Worm (Caenorhabditis elegans) whole organism, L2 larva: ENCODE measurements around the gene C27H5.6.

Experiments used
- C34F6.9 ChIP-seq: fragments of 150-350 bp; optimal IDR thresholded peaks from 2 replicates; lab custom pipeline; 2014; ENCODE audit warnings: missing biosample characterization, missing genetic modification characterization
- R02D3.7 ChIP-seq: fragments of 150-350 bp; optimal IDR thresholded peaks from 2 replicates; lab custom pipeline; 2014; ENCODE audit warnings: missing biosample characterization, missing genetic modification characterization
- Y55F3AM.14 ChIP-seq: fragments of 200-800 bp; sonication (Bioruptor generic); optimal IDR thresholded peaks from 2 replicates; lab custom pipeline; 2018; ENCODE audit warnings: mild to moderate bottlenecking, missing genetic modification characterization, missing compliant biosample characterization
- ZK546.5 ChIP-seq: sonication (generic microtip); optimal IDR thresholded peaks from 2 replicates; lab custom pipeline; 2017; ENCODE audit warnings: missing biosample characterization, missing genetic modification characterization
- alr-1 ChIP-seq: fragments of 150-350 bp; optimal IDR thresholded peaks from 2 replicates; lab custom pipeline; 2014; ENCODE audit warnings: missing biosample characterization, missing genetic modification characterization
- aly-2 ChIP-seq: fragments of 150-350 bp; optimal IDR thresholded peaks from 2 replicates; lab custom pipeline; 2014; ENCODE audit warnings: missing biosample characterization, missing genetic modification characterization
- ama-1 ChIP-seq: fragments of 150-350 bp; optimal IDR thresholded peaks from 2 replicates; lab custom pipeline; 2018; ENCODE audit warnings: inconsistent platforms
- blmp-1 ChIP-seq: sonication (generic microtip); optimal IDR thresholded peaks from 2 replicates; lab custom pipeline; 2017; ENCODE audit warnings: missing genetic modification characterization, mild to moderate bottlenecking, missing compliant biosample characterization, antibody characterized with exemption, moderate library complexity; ENCODE audit not compliant: insufficient read depth
- ceh-82 ChIP-seq: fragments of 150-350 bp; optimal IDR thresholded peaks from 2 replicates; lab custom pipeline; 2014; ENCODE audit warnings: missing biosample characterization, missing genetic modification characterization
- crh-2 ChIP-seq: sonication (generic microtip); optimal IDR thresholded peaks from 2 replicates; lab custom pipeline; 2017; ENCODE audit warnings: missing biosample characterization, missing genetic modification characterization
- dmd-4 ChIP-seq: sonication (generic microtip); optimal IDR thresholded peaks from 2 replicates; lab custom pipeline; 2017; ENCODE audit warnings: missing biosample characterization, missing genetic modification characterization
- elt-1 ChIP-seq: fragments of 150-350 bp; optimal IDR thresholded peaks from 2 replicates; lab custom pipeline; 2014; ENCODE audit warnings: missing biosample characterization, missing genetic modification characterization
- elt-3 ChIP-seq: sonication (generic microtip); optimal IDR thresholded peaks from 2 replicates; lab custom pipeline; 2017; ENCODE audit warnings: missing biosample characterization, missing genetic modification characterization
- fos-1 ChIP-seq: fragments of 150-350 bp; optimal IDR thresholded peaks from 2 replicates; lab custom pipeline; 2014; ENCODE audit warnings: missing biosample characterization, missing genetic modification characterization
- gmeb-1 ChIP-seq: fragments of 150-350 bp; optimal IDR thresholded peaks from 2 replicates; lab custom pipeline; 2014; ENCODE audit warnings: missing biosample characterization, missing genetic modification characterization
- lin-13 ChIP-seq: fragments of 150-350 bp; optimal IDR thresholded peaks from 2 replicates; lab custom pipeline; 2014; ENCODE audit warnings: missing biosample characterization, missing genetic modification reagents, missing genetic modification characterization
- lin-39 ChIP-seq: fragments of 150-350 bp; optimal IDR thresholded peaks from 2 replicates; lab custom pipeline; 2014; ENCODE audit warnings: missing biosample characterization, missing genetic modification reagents, missing genetic modification characterization
- lsy-2 ChIP-seq, 2 experiments: fragments of 150-350 bp in 1 of 2; sonication (generic microtip) in 1 of 2; optimal IDR thresholded peaks; 2 replicates each; lab custom pipeline; 2014 to 2017; ENCODE audit warnings: missing biosample characterization in 2 of 2, missing genetic modification characterization in 2 of 2
- mab-5 ChIP-seq: fragments of 150-350 bp; optimal IDR thresholded peaks from 2 replicates; lab custom pipeline; 2014; ENCODE audit warnings: missing biosample characterization, missing genetic modification characterization
- mbf-1 ChIP-seq: sonication (generic microtip); optimal IDR thresholded peaks from 2 replicates; lab custom pipeline; 2017; ENCODE audit warnings: missing biosample characterization, missing genetic modification characterization
- mdl-1 ChIP-seq, 2 experiments: fragments of 150-350 bp in 1 of 2; sonication (generic microtip) in 1 of 2; optimal IDR thresholded peaks; 2 replicates each; lab custom pipeline; 2017; ENCODE audit warnings: missing biosample characterization in 2 of 2, missing genetic modification characterization in 2 of 2
- nhr-11 ChIP-seq: fragments of 150-350 bp; optimal IDR thresholded peaks from 2 replicates; lab custom pipeline; 2014; ENCODE audit warnings: missing biosample characterization, missing genetic modification characterization
- nhr-12 ChIP-seq: fragments of 150-350 bp; optimal IDR thresholded peaks from 2 replicates; lab custom pipeline; 2014; ENCODE audit warnings: missing biosample characterization, missing genetic modification characterization
- nhr-129 ChIP-seq: fragments of 150-350 bp; optimal IDR thresholded peaks from 2 replicates; lab custom pipeline; 2014; ENCODE audit warnings: missing biosample characterization, missing genetic modification characterization
- nhr-237 ChIP-seq: fragments of 150-350 bp; optimal IDR thresholded peaks from 2 replicates; lab custom pipeline; 2014; ENCODE audit warnings: missing biosample characterization, missing genetic modification characterization
- nhr-6 ChIP-seq: fragments of 150-350 bp; optimal IDR thresholded peaks from 2 replicates; lab custom pipeline; 2014; ENCODE audit warnings: missing biosample characterization, missing genetic modification characterization
- nhr-77 ChIP-seq: fragments of 150-350 bp; optimal IDR thresholded peaks from 2 replicates; lab custom pipeline; 2014; ENCODE audit warnings: missing biosample characterization, missing genetic modification characterization
- peb-1 ChIP-seq: fragments of 150-350 bp; optimal IDR thresholded peaks from 2 replicates; lab custom pipeline; 2014; ENCODE audit warnings: missing biosample characterization, missing genetic modification characterization
- skn-1 ChIP-seq: sonication (generic microtip); optimal IDR thresholded peaks from 2 replicates; lab custom pipeline; 2017; ENCODE audit warnings: missing biosample characterization, missing genetic modification characterization
- sma-3 ChIP-seq: sonication (generic microtip); optimal IDR thresholded peaks from 2 replicates; lab custom pipeline; 2016; ENCODE audit warnings: missing genetic modification reagents, missing genetic modification characterization, missing compliant biosample characterization
- sma-9 ChIP-seq, 2 experiments: fragments of 150-350 bp in 1 of 2; sonication (generic microtip) in 1 of 2; optimal IDR thresholded peaks; 2 replicates each; lab custom pipeline; 2014 to 2016; ENCODE audit warnings: missing genetic modification characterization in 2 of 2, mild to moderate bottlenecking in 1 of 2, missing biosample characterization in 1 of 2, missing compliant biosample characterization in 1 of 2, missing genetic modification reagents in 1 of 2, moderate library complexity in 1 of 2
- snpc-4 ChIP-seq: fragments of 150-350 bp; optimal IDR thresholded peaks from 2 replicates; lab custom pipeline; 2014; ENCODE audit warnings: missing biosample characterization, missing genetic modification characterization
- unc-39 ChIP-seq: fragments of 150-350 bp; optimal IDR thresholded peaks from 2 replicates; lab custom pipeline; 2014; ENCODE audit warnings: missing biosample characterization, missing genetic modification characterization
- unc-62 ChIP-seq: fragments of 150-350 bp; optimal IDR thresholded peaks from 2 replicates; lab custom pipeline; 2014; ENCODE audit warnings: missing biosample characterization, missing genetic modification reagents, missing genetic modification characterization
- zag-1 ChIP-seq: fragments of 150-350 bp; optimal IDR thresholded peaks from 2 replicates; lab custom pipeline; 2014; ENCODE audit warnings: missing biosample characterization, missing genetic modification characterization
- ztf-1 ChIP-seq: fragments of 200-800 bp; sonication (Bioruptor generic); conservative IDR thresholded peaks from 2 replicates; pipeline ENCODE4 v1.3.6; 2022; ENCODE audit warnings: missing genetic modification characterization, missing compliant biosample characterization
- ztf-11 ChIP-seq: sonication (generic microtip); optimal IDR thresholded peaks from 2 replicates; lab custom pipeline; 2017; ENCODE audit warnings: missing biosample characterization, missing genetic modification characterization
- ztf-4 ChIP-seq: fragments of 150-350 bp; optimal IDR thresholded peaks from 2 replicates; lab custom pipeline; 2014; ENCODE audit warnings: missing biosample characterization, missing genetic modification characterization

C27H5.6 gene

ce11 chrII:7207649-7208048 lies 20.6 kb upstream of the C27H5.6 start:
- no peak for TF ChIP-seq dmd-4 (tag; lab: Kevin White, UChicago)
- no peak for TF ChIP-seq ama-1 (lab: Kevin White, UChicago)
- no peak for TF ChIP-seq gmeb-1 (tag; lab: Kevin White, UChicago)
- no peak for TF ChIP-seq sma-9 (GFP tag; optimal IDR thresholded peaks at IDR 0.05; lab: Kevin White, UChicago)
- TF ChIP-seq sma-9 (tag; optimal IDR thresholded peaks at IDR 0.05; lab: Kevin White, UChicago): no peak
- no peak for TF ChIP-seq elt-3
- TF ChIP-seq zag-1: no peak
- TF ChIP-seq nhr-77: no peak
- no peak for TF ChIP-seq nhr-129 (tag; lab: Kevin White, UChicago)
- no peak for TF ChIP-seq ZK546.5 (tag; lab: Kevin White, UChicago)
- TF ChIP-seq fos-1 (tag; lab: Kevin White, UChicago): no peak
- TF ChIP-seq sma-3: no peak
- TF ChIP-seq Y55F3AM.14 (GFP tag; lab: Kevin White, UChicago): no peak
- TF ChIP-seq nhr-11 (tag; lab: Kevin White, UChicago): no peak
- no peak for TF ChIP-seq unc-39 (tag; lab: Kevin White, UChicago)

- no peak for TF ChIP-seq ztf-4 (tag; lab: Kevin White, UChicago)
- no peak for TF ChIP-seq unc-62
- TF ChIP-seq lsy-2 (tag; optimal IDR thresholded peaks at IDR 0.05; lab: Kevin White, UChicago): no peak
- no peak for TF ChIP-seq Y55F3AM.14 (GFP tag; lab: Kevin White, UChicago)
- TF ChIP-seq nhr-6 (tag; lab: Kevin White, UChicago): no peak
- no peak for TF ChIP-seq nhr-12
- TF ChIP-seq elt-1: no peak
- no peak for TF ChIP-seq mab-5 (tag; lab: Kevin White, UChicago)
- TF ChIP-seq lin-39 (tag; lab: Kevin White, UChicago): no peak
- TF ChIP-seq unc-39 (tag; lab: Kevin White, UChicago): no peak
- no peak for TF ChIP-seq skn-1 (tag; lab: Kevin White, UChicago)
- no peak for TF ChIP-seq nhr-237 (tag; lab: Kevin White, UChicago)
- no peak for TF ChIP-seq peb-1
- no peak for TF ChIP-seq ztf-1 (GFP tag; lab: Robert Waterston, UW)
- no peak for TF ChIP-seq fos-1 (tag; lab: Kevin White, UChicago)
- no peak for TF ChIP-seq zag-1
- TF ChIP-seq R02D3.7 (tag; lab: Kevin White, UChicago): no peak
- TF ChIP-seq, all 48 proteins: peak for 0
Observed at ce11 chrII:7205388-7205787, 18.4 kb upstream of the C27H5.6 start, which contains the start of gene srd-59. TSS of gene srd-59 (plus strand) at chrII:7205688.

ce11 chrII:7204951-7205350 lies 17.9 kb upstream of the C27H5.6 start, which contains the start of gene srd-58:
TSS of gene srd-58 (minus strand) at chrII:7205051.
- TF ChIP-seq mbf-1 (no peak), ztf-4 (tag; lab: Kevin White, UChicago) (no peak), Y55F3AM.14 (GFP tag; lab: Kevin White, UChicago) (no peak), blmp-1 (tag; lab: Kevin White, UChicago) (no peak), lin-39 (tag; lab: Kevin White, UChicago) (no peak), unc-39 (tag; lab: Kevin White, UChicago) (no peak), ztf-11 (tag; lab: Kevin White, UChicago) (no peak), C34F6.9 (tag; lab: Kevin White, UChicago) (no peak), skn-1 (tag; lab: Kevin White, UChicago) (no peak), lsy-2 (tag; optimal IDR thresholded peaks at IDR 0.05; lab: Kevin White, UChicago) (no peak), crh-2 (tag; lab: Kevin White, UChicago) (no peak)

- TF ChIP-seq sma-9 (GFP tag; optimal IDR thresholded peaks at IDR 0.05; lab: Kevin White, UChicago): no peak
- no peak for TF ChIP-seq sma-9 (tag; optimal IDR thresholded peaks at IDR 0.05; lab: Kevin White, UChicago)
- TF ChIP-seq lin-13 (GFP tag; lab: Kevin White, UChicago): no peak
- no peak for TF ChIP-seq aly-2 (tag; lab: Kevin White, UChicago)
- TF ChIP-seq alr-1 (tag; lab: Kevin White, UChicago): no peak
- no peak for TF ChIP-seq C34F6.9 (tag; lab: Kevin White, UChicago)
- no peak for TF ChIP-seq snpc-4 (tag; lab: Kevin White, UChicago)
- no peak for TF ChIP-seq mdl-1 (tag; optimal IDR thresholded peaks at IDR 0.05; lab: Kevin White, UChicago)
- TF ChIP-seq ceh-82 (tag; lab: Kevin White, UChicago): no peak
- no peak for TF ChIP-seq R02D3.7 (tag; lab: Kevin White, UChicago)
- TF ChIP-seq nhr-237 (tag; lab: Kevin White, UChicago): no peak
Observed at ce11 chrII:7203110-7203509, 16.1 kb upstream of the C27H5.6 start, which contains the start of gene srd-56. TSS of gene srd-56 (minus strand) at chrII:7203210.
